Fruit fly (Drosophila melanogaster) whole organism, embryonic: ENCODE data around the gene trx.

Source experiments
- Ada2b ChIP-seq: fragments of 200-800 bp; sonication (Bioruptor generic); IDR thresholded peaks from 2 replicates; pipeline ENCODE4 v1.3.6; 2022; ENCODE audit warnings: missing biosample characterization, missing genetic modification characterization
- Adf1 ChIP-seq: fragments of 200-800 bp; sonication (Bioruptor generic); IDR thresholded peaks from 2 replicates; pipeline ENCODE4 v1.3.6; 2022; ENCODE audit warnings: missing biosample characterization, missing genetic modification characterization
- Blimp-1 ChIP-seq: fragments of 200-800 bp; sonication (Bioruptor generic); optimal IDR thresholded peaks from 3 replicates; lab custom pipeline; 2018; ENCODE audit warnings: missing biosample characterization, missing genetic modification characterization, mild to moderate bottlenecking, moderate library complexity, missing genetic modification reagents
- CG10543 ChIP-seq: fragments of 200-800 bp; sonication (Bioruptor generic); optimal IDR thresholded peaks from 3 replicates; lab custom pipeline; 2017; ENCODE audit warnings: missing biosample characterization, mild to moderate bottlenecking, missing genetic modification characterization, moderate library complexity
- CG11504 ChIP-seq: fragments of 200-800 bp; sonication (Bioruptor generic); optimal IDR thresholded peaks from 3 replicates; lab custom pipeline; 2019; ENCODE audit warnings: missing biosample characterization, mild to moderate bottlenecking, missing genetic modification characterization, moderate library complexity
- CG11696 ChIP-seq: fragments of 200-800 bp; sonication (Bioruptor generic); IDR thresholded peaks from 2 replicates; pipeline ENCODE4 v1.3.6; 2022; ENCODE audit warnings: missing biosample characterization, missing genetic modification characterization
- CG12391 ChIP-seq: fragments of 200-800 bp; sonication (Bioruptor generic); optimal IDR thresholded peaks from 3 replicates; lab custom pipeline; 2018; ENCODE audit warnings: missing biosample characterization, mild to moderate bottlenecking, missing genetic modification characterization, moderate library complexity
- CG13287 ChIP-seq: fragments of 200-800 bp; sonication (Bioruptor generic); IDR thresholded peaks from 2 replicates; pipeline ENCODE4 v1.3.6; 2022; ENCODE audit warnings: missing biosample characterization, missing genetic modification characterization; ENCODE audit not compliant: partially characterized antibody
- CG13296 ChIP-seq: fragments of 200-800 bp; sonication (Bioruptor generic); optimal IDR thresholded peaks from 3 replicates; lab custom pipeline; 2018; ENCODE audit warnings: missing biosample characterization, mild to moderate bottlenecking, missing genetic modification characterization
- CG13424 ChIP-seq: fragments of 200-800 bp; sonication (Bioruptor generic); optimal IDR thresholded peaks from 2 replicates; lab custom pipeline; 2019; ENCODE audit warnings: missing biosample characterization, mild to moderate bottlenecking, missing genetic modification characterization, moderate library complexity
- CG15269 ChIP-seq: fragments of 200-800 bp; sonication (Bioruptor generic); optimal IDR thresholded peaks from 2 replicates; lab custom pipeline; 2018; ENCODE audit warnings: missing biosample characterization, mild to moderate bottlenecking, missing genetic modification characterization, moderate library complexity
- CG15514 ChIP-seq: fragments of 200-800 bp; sonication (Bioruptor generic); optimal IDR thresholded peaks from 3 replicates; lab custom pipeline; 2017; ENCODE audit warnings: missing biosample characterization, missing genetic modification characterization, mild to moderate bottlenecking, moderate library complexity, missing genetic modification reagents
- CG17359 ChIP-seq: fragments of 200-800 bp; sonication (Bioruptor generic); optimal IDR thresholded peaks from 3 replicates; lab custom pipeline; 2018; ENCODE audit warnings: missing biosample characterization, mild to moderate bottlenecking, missing genetic modification characterization, moderate library complexity
- CG17361 ChIP-seq: fragments of 200-800 bp; sonication (Bioruptor generic); IDR thresholded peaks from 3 replicates; pipeline ENCODE4 v1.3.6; 2022; ENCODE audit warnings: missing biosample characterization, missing genetic modification characterization
- CG17385 ChIP-seq: fragments of 200-800 bp; sonication (Bioruptor generic); optimal IDR thresholded peaks from 3 replicates; lab custom pipeline; 2018; ENCODE audit warnings: missing biosample characterization, mild to moderate bottlenecking, missing genetic modification characterization
- CG18262 ChIP-seq: fragments of 200-800 bp; optimal IDR thresholded peaks from 3 replicates; lab custom pipeline; 2019; ENCODE audit warnings: missing biosample characterization, mild to moderate bottlenecking, missing genetic modification characterization, moderate library complexity
- CG2678 ChIP-seq: fragments of 200-800 bp; sonication (Bioruptor generic); optimal IDR thresholded peaks from 3 replicates; lab custom pipeline; 2019; ENCODE audit warnings: missing biosample characterization, mild to moderate bottlenecking, missing genetic modification characterization, moderate library complexity
- CG30403 ChIP-seq: fragments of 200-800 bp; sonication (Bioruptor generic); optimal IDR thresholded peaks from 3 replicates; lab custom pipeline; 2016; ENCODE audit warnings: missing biosample characterization, missing genetic modification characterization
- CG5180 ChIP-seq: fragments of 200-800 bp; sonication (Bioruptor generic); optimal IDR thresholded peaks from 3 replicates; lab custom pipeline; 2017; ENCODE audit warnings: missing biosample characterization, missing genetic modification characterization, mild to moderate bottlenecking, moderate library complexity, missing genetic modification reagents
- CG7839 ChIP-seq: fragments of 200-800 bp; sonication (Bioruptor generic); optimal IDR thresholded peaks from 3 replicates; lab custom pipeline; 2018; ENCODE audit warnings: missing biosample characterization, mild to moderate bottlenecking, missing genetic modification characterization, moderate library complexity
- CG8359 ChIP-seq: fragments of 200-800 bp; sonication (Bioruptor generic); optimal IDR thresholded peaks from 2 replicates; lab custom pipeline; 2017; ENCODE audit warnings: missing biosample characterization, mild to moderate bottlenecking, missing genetic modification characterization, borderline replicate concordance
- Eip74EF ChIP-seq, 2 experiments: fragments of 200-800 bp in 1 of 2; fragments of >200 bp in 1 of 2; sonication (Bioruptor generic) in 1 of 2; optimal IDR thresholded peaks; 2 replicates each; lab custom pipeline; 2017 to 2019; ENCODE audit warnings: missing biosample characterization in 2 of 2, missing genetic modification characterization in 2 of 2, mild to moderate bottlenecking in 1 of 2, moderate library complexity in 1 of 2
- Fer3 ChIP-seq: fragments of 200-800 bp; sonication (Bioruptor generic); optimal IDR thresholded peaks from 2 replicates; lab custom pipeline; 2018; ENCODE audit warnings: missing biosample characterization, mild to moderate bottlenecking, missing genetic modification characterization, moderate library complexity
- Hand ChIP-seq: fragments of 200-800 bp; sonication (Bioruptor generic); optimal IDR thresholded peaks from 2 replicates; lab custom pipeline; 2017; ENCODE audit warnings: mild to moderate bottlenecking, missing biosample characterization, missing genetic modification reagents, missing genetic modification characterization
- Mes4 ChIP-seq: fragments of 200-800 bp; sonication (Bioruptor generic); optimal IDR thresholded peaks from 2 replicates; lab custom pipeline; 2016; ENCODE audit warnings: missing biosample characterization, missing genetic modification characterization
- Nf-YA ChIP-seq: fragments of 200-800 bp; sonication (Bioruptor generic); IDR thresholded peaks from 2 replicates; pipeline ENCODE4 v1.3.6; 2022; ENCODE audit warnings: missing biosample characterization, missing genetic modification characterization
- Rx ChIP-seq: fragments of 200-800 bp; sonication (Bioruptor generic); IDR thresholded peaks from 2 replicates; pipeline ENCODE4 v1.3.6; 2022; ENCODE audit warnings: missing biosample characterization, missing genetic modification characterization
- Sox102F ChIP-seq: fragments of 200-800 bp; sonication (Bioruptor generic); optimal IDR thresholded peaks from 2 replicates; lab custom pipeline; 2018; ENCODE audit warnings: missing biosample characterization, mild to moderate bottlenecking, missing genetic modification characterization, moderate library complexity
- Ssrp ChIP-seq: fragments of 200-800 bp; sonication (Bioruptor generic); optimal IDR thresholded peaks from 2 replicates; lab custom pipeline; 2018; ENCODE audit warnings: missing biosample characterization, mild to moderate bottlenecking, missing genetic modification characterization, moderate library complexity
- TFAM ChIP-seq: fragments of 200-800 bp; sonication (Bioruptor generic); optimal IDR thresholded peaks from 2 replicates; lab custom pipeline; 2017; ENCODE audit warnings: missing biosample characterization, missing genetic modification characterization, inconsistent platforms
- Xbp1 ChIP-seq: fragments of 200-800 bp; sonication (Bioruptor generic); optimal IDR thresholded peaks from 3 replicates; lab custom pipeline; 2016; ENCODE audit warnings: missing biosample characterization, mild to moderate bottlenecking, missing genetic modification characterization
- ase ChIP-seq: fragments of 200-800 bp; sonication (Bioruptor generic); IDR thresholded peaks from 3 replicates; pipeline ENCODE4 v1.3.6; 2022; ENCODE audit warnings: missing biosample characterization, missing genetic modification characterization
- bsh ChIP-seq, 2 experiments: fragments of 200-800 bp; sonication (Bioruptor generic); optimal IDR thresholded peaks; 2 replicates each; lab custom pipeline; 2017 to 2018; ENCODE audit warnings: mild to moderate bottlenecking in 2 of 2, missing biosample characterization in 2 of 2, missing genetic modification characterization in 2 of 2, moderate library complexity in 1 of 2
- chinmo ChIP-seq: fragments of 200-800 bp; sonication (Bioruptor generic); IDR thresholded peaks from 4 replicates; pipeline ENCODE4 v1.3.6; 2022; ENCODE audit warnings: missing biosample characterization, missing genetic modification characterization; ENCODE audit not compliant: partially characterized antibody
- crol ChIP-seq: fragments of 200-800 bp; sonication (Bioruptor generic); IDR thresholded peaks from 2 replicates; pipeline ENCODE4 v1.3.6; 2022; ENCODE audit warnings: missing biosample characterization, missing genetic modification characterization
- dati ChIP-seq: fragments of 200-800 bp; sonication (Bioruptor generic); IDR thresholded peaks from 2 replicates; pipeline ENCODE4 v1.3.6; 2022; ENCODE audit warnings: missing biosample characterization, missing genetic modification characterization
- gem ChIP-seq: fragments of 200-800 bp; sonication (Bioruptor generic); optimal IDR thresholded peaks from 2 replicates; lab custom pipeline; 2019; ENCODE audit warnings: missing biosample characterization, mild to moderate bottlenecking, missing genetic modification characterization, moderate library complexity
- grau ChIP-seq: fragments of 200-800 bp; optimal IDR thresholded peaks from 3 replicates; lab custom pipeline; 2019; ENCODE audit warnings: missing biosample characterization, mild to moderate bottlenecking, missing genetic modification characterization, moderate library complexity
- lab ChIP-seq: fragments of 200-800 bp; sonication (Bioruptor generic); optimal IDR thresholded peaks from 3 replicates; lab custom pipeline; 2017; ENCODE audit warnings: missing biosample characterization, missing genetic modification characterization, mild to moderate bottlenecking, moderate library complexity, missing genetic modification reagents
- lbe ChIP-seq: fragments of 200-800 bp; sonication (Bioruptor generic); optimal IDR thresholded peaks from 2 replicates; lab custom pipeline; 2016; ENCODE audit warnings: missing biosample characterization, mild to moderate bottlenecking, missing genetic modification characterization
- lmd ChIP-seq: fragments of 200-800 bp; sonication (Bioruptor generic); IDR thresholded peaks from 2 replicates; pipeline ENCODE4 v1.3.6; 2022; ENCODE audit warnings: missing biosample characterization, missing genetic modification characterization
- nom ChIP-seq: fragments of 200-800 bp; sonication (Bioruptor generic); optimal IDR thresholded peaks from 2 replicates; lab custom pipeline; 2017; ENCODE audit warnings: missing biosample characterization, missing genetic modification characterization, mild to moderate bottlenecking, moderate library complexity, missing genetic modification reagents
- prd ChIP-seq, 3 experiments: fragments of >200 bp in 2 of 3; fragments of 200-800 bp in 1 of 3; sonication (Bioruptor generic) in 1 of 3; optimal IDR thresholded peaks in 2 of 3; IDR thresholded peaks in 1 of 3; 2 replicates in 2 of 3; 3 replicates in 1 of 3; pipeline versions ENCODE4 v1.3.6 to Lab custom; 2017 to 2022; ENCODE audit warnings: missing biosample characterization in 1 of 3, missing genetic modification characterization in 1 of 3
- sens ChIP-seq: fragments of 200-800 bp; sonication (Bioruptor generic); peaks from one replicate; lab custom pipeline; 2016; ENCODE audit warnings: missing biosample characterization, missing genetic modification characterization
- tap ChIP-seq: fragments of 200-800 bp; optimal IDR thresholded peaks from 3 replicates; lab custom pipeline; 2019; ENCODE audit warnings: missing biosample characterization, mild to moderate bottlenecking, missing genetic modification characterization, moderate library complexity
- usp ChIP-seq: fragments of >200 bp; optimal IDR thresholded peaks from 2 replicates; lab custom pipeline; 2017; ENCODE audit warnings: missing biosample characterization, missing genetic modification characterization

The trx gene

DNA sequence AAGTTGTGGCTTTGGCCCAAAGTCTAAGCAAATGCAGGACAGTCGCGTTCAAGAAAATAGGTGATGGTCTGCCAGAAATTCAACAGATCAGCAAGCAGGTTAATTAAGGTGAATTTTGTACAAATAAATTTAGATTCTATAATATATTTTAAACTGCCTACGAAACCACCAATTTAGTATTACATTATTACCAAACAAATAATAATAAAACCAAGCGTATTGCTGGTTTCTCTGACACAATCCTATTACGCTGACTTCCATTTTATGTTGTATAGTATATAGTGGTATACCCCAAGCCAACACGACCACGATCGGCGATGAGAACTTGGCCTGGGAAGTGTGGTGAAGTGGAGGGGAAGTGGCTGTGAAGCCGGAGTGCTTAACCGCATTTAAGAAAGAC lies 4.7 kb upstream of the trx start (continued):
- TF ChIP-seq Ada2b (GFP tag; lab: Robert Waterston, UW), result peak; percentile 30; the same call in 1 of the 2 replicates
- peak; percentile 74 for TF ChIP-seq nom (GFP tag; lab: Kevin White, UChicago)
- peak; percentile 33 for TF ChIP-seq Blimp-1 (GFP tag; lab: Kevin White, UChicago)
- TF ChIP-seq sens (GFP tag; lab: Kevin White, UChicago), result peak; percentile 52
- TF ChIP-seq CG11696, result peak; percentile 51
- peak; percentile 54 for TF ChIP-seq CG11504 (tag; lab: Kevin White, UChicago)
- peak; percentile 16 for TF ChIP-seq CG12391 (tag; lab: Kevin White, UChicago)
- no peak for TF ChIP-seq Hand (GFP tag; lab: Kevin White, UChicago)
- TF ChIP-seq CG17361 (GFP tag; lab: Robert Waterston, UW), result 0 out of 3 replicates have a peak, but pooled peaks have one; percentile 33
- peak; percentile 13 for TF ChIP-seq Sox102F
- TF ChIP-seq lab (GFP tag; lab: Kevin White, UChicago), result peak; percentile 16
- peak; percentile 8 for TF ChIP-seq CG13296 (GFP tag; lab: Kevin White, UChicago)
- peak; percentile 26 for TF ChIP-seq gem (tag; lab: Kevin White, UChicago)
- TF ChIP-seq CG10543 (GFP tag; lab: Kevin White, UChicago), result no peak
- TF ChIP-seq CG2678, result peak; percentile 46
- TF ChIP-seq Ssrp, result peak; percentile 22
- TF ChIP-seq CG8359, result no peak
- TF ChIP-seq CG13424 (tag; lab: Kevin White, UChicago), result peak; percentile 17
- no peak for TF ChIP-seq ase
- TF ChIP-seq tap (tag; lab: Kevin White, UChicago), result peak; percentile 21
- peak; percentile 51 for TF ChIP-seq CG15269
- peak; percentile 71 for TF ChIP-seq lbe
- TF ChIP-seq TFAM (GFP tag; lab: Kevin White, UChicago), result no peak
- TF ChIP-seq chinmo, result 0 out of 4 replicates have a peak, but pooled peaks have one; percentile 52
- TF ChIP-seq Mes4 (GFP tag; lab: Kevin White, UChicago), result no peak
- TF ChIP-seq Fer3, result peak; percentile 7
- TF ChIP-seq CG13287 (GFP tag; lab: Robert Waterston, UW), result no peak
- TF ChIP-seq prd (optimal IDR thresholded peaks at IDR 0.05; lab: Kevin White, UChicago), result no peak
- TF ChIP-seq prd (GFP tag; IDR thresholded peaks at IDR 0.05; lab: Robert Waterston, UW), result peak; percentile 28; the same call in 1 of the 3 replicates
- TF ChIP-seq CG7839 (tag; lab: Kevin White, UChicago), result peak; percentile 26
- peak; percentile 3 for TF ChIP-seq CG17385
- no peak for TF ChIP-seq usp (GFP tag; lab: Kevin White, UChicago)
- TF ChIP-seq Adf1 (GFP tag; lab: Robert Waterston, UW), result no peak
- TF ChIP-seq CG17359 (tag; lab: Kevin White, UChicago), result peak; percentile 27
- no peak for TF ChIP-seq crol (GFP tag; lab: Robert Waterston, UW)
- TF ChIP-seq CG18262, result peak; percentile 1
- peak; percentile 3; the same call in 1 of the 2 replicates for TF ChIP-seq Rx
- peak; percentile 19 to 72 for TF ChIP-seq bsh (GFP tag; optimal IDR thresholded peaks at IDR 0.05; lab: Kevin White, UChicago)
- peak; percentile 32 for TF ChIP-seq grau (tag; lab: Kevin White, UChicago)
- TF ChIP-seq CG15514 (GFP tag; lab: Kevin White, UChicago), result peak; percentile 15
- TF ChIP-seq Nf-YA (GFP tag; lab: Robert Waterston, UW), result no peak
- TF ChIP-seq lmd (GFP tag; lab: Robert Waterston, UW), result peak; percentile 22; the same call in 1 of the 2 replicates
- TF ChIP-seq CG30403, result peak; percentile 7
- peak; percentile 9 for TF ChIP-seq Xbp1
- peak in 1 of 2 experiments; percentile 22 for TF ChIP-seq Eip74EF (GFP tag; optimal IDR thresholded peaks at IDR 0.05; lab: Kevin White, UChicago)
- TF ChIP-seq CG5180 (GFP tag; lab: Kevin White, UChicago), result peak; percentile 6
- TF ChIP-seq dati (GFP tag; lab: Robert Waterston, UW), result no peak
